Worm (Caenorhabditis elegans): ENCODE data around the gene mog-3.

Gene mog-3

ce11 chrIII:5294867-5295266, 13.5 kb upstream of the mog-3 start (continued):
- peak; percentile 79 for TF ChIP-seq gei-8 (GFP tag; optimal IDR thresholded peaks at IDR 0.05)
- no peak for TF ChIP-seq attf-4 (tag; optimal IDR thresholded peaks at IDR 0.05)
- TF ChIP-seq rbr-2 (tag; optimal IDR thresholded peaks at IDR 0.05) = peak; percentile 64
- TF ChIP-seq zfp-3 (GFP tag; conservative IDR thresholded peaks at IDR 0.05) = peak; percentile 79
- no peak for TF ChIP-seq daf-8 (GFP tag; IDR thresholded peaks at IDR 0.05)
- TF ChIP-seq unc-62 (GFP tag; optimal IDR thresholded peaks at IDR 0.05 in 1 of 2) = peak in 1 of 2 experiments; percentile 27
- no peak for TF ChIP-seq unc-62 (tag; optimal IDR thresholded peaks at IDR 0.05)
- TF ChIP-seq nhr-11 (tag; optimal IDR thresholded peaks at IDR 0.05) = peak; percentile 44
- TF ChIP-seq mxl-2 (GFP tag; conservative IDR thresholded peaks at IDR 0.05) = peak; percentile 80
- TF ChIP-seq mdl-1 (tag; optimal IDR thresholded peaks at IDR 0.05) = peak in 1 of 2 experiments; percentile 52
- TF ChIP-seq dve-1 (tag; optimal IDR thresholded peaks at IDR 0.05; ENCODE audit: insufficient read depth) = peak; percentile 50
- no peak for TF ChIP-seq ztf-11 (tag; optimal IDR thresholded peaks at IDR 0.05)
- TF ChIP-seq ztf-7 (tag; optimal IDR thresholded peaks at IDR 0.05) = no peak
- peak; percentile 57 for TF ChIP-seq nhr-102 (tag; optimal IDR thresholded peaks at IDR 0.05)
- TF ChIP-seq lsy-2 (tag; optimal IDR thresholded peaks at IDR 0.05) = no peak
- TF ChIP-seq lin-13 (GFP tag; optimal IDR thresholded peaks at IDR 0.05) = no peak
- TF ChIP-seq lin-38 (GFP tag; IDR thresholded peaks at IDR 0.05) = peak; percentile 83
- no peak for TF ChIP-seq unc-39 (tag; optimal IDR thresholded peaks at IDR 0.05)
- TF ChIP-seq skn-1 (tag; optimal IDR thresholded peaks at IDR 0.05) = no peak
- TF ChIP-seq F37D6.2 (tag; optimal IDR thresholded peaks at IDR 0.05) = peak; percentile 51
- 0 out of 2 replicates have a peak, but pooled peaks have one; percentile 80 for TF ChIP-seq Y75B8A.6 (GFP tag; IDR thresholded peaks at IDR 0.05)
- peak; percentile 78 for TF ChIP-seq nhr-42 (GFP tag; IDR thresholded peaks at IDR 0.05)
- TF ChIP-seq tag-97 (GFP tag; IDR thresholded peaks at IDR 0.05) = no peak
- TF ChIP-seq nhr-48 (tag; optimal IDR thresholded peaks at IDR 0.05) = peak; percentile 39
- TF ChIP-seq zip-2 (tag; optimal IDR thresholded peaks at IDR 0.05) = no peak
- peak; percentile 90 for TF ChIP-seq arid-1 (GFP tag; conservative IDR thresholded peaks at IDR 0.05)
- TF ChIP-seq D1046.2 (GFP tag; IDR thresholded peaks at IDR 0.05) = peak; percentile 81
- no peak for TF ChIP-seq egl-27 (tag; optimal IDR thresholded peaks at IDR 0.05)
- no peak for TF ChIP-seq set-16 (GFP tag; IDR thresholded peaks at IDR 0.05)
- TF ChIP-seq nhr-28 (tag; optimal IDR thresholded peaks at IDR 0.05) = peak; percentile 23
- peak; percentile 59 for TF ChIP-seq dmd-6 (GFP tag; IDR thresholded peaks at IDR 0.05)
- 0 out of 2 replicates have a peak, but pooled peaks have one; percentile 47 for TF ChIP-seq Y105C5A.15 (GFP tag; IDR thresholded peaks at IDR 0.05)
- no peak for TF ChIP-seq nhr-10 (tag; optimal IDR thresholded peaks at IDR 0.05)
- peak; percentile 82 for TF ChIP-seq sdz-12 (GFP tag; optimal IDR thresholded peaks at IDR 0.05)
- peak; percentile 96 for TF ChIP-seq lim-7 (GFP tag; IDR thresholded peaks at IDR 0.05)
- TF ChIP-seq ama-1 (optimal IDR thresholded peaks at IDR 0.05) = no peak
- peak; percentile 78 for TF ChIP-seq unc-130 (GFP tag; optimal IDR thresholded peaks at IDR 0.05)
- TF ChIP-seq nhr-41 (GFP tag; IDR thresholded peaks at IDR 0.05) = peak; percentile 65; the same call in 1 of the 2 replicates
- TF ChIP-seq nhr-25 (tag; optimal IDR thresholded peaks at IDR 0.05; ENCODE audit: borderline replicate concordance, insufficient read depth) = no peak
- TF ChIP-seq nhr-237 (tag; optimal IDR thresholded peaks at IDR 0.05) = no peak
- peak; percentile 92 for TF ChIP-seq daf-19 (GFP tag; conservative IDR thresholded peaks at IDR 0.05)
- peak; percentile 93 for TF ChIP-seq F26F4.8 (GFP tag; conservative IDR thresholded peaks at IDR 0.05)
- TF ChIP-seq nhr-77 (tag; optimal IDR thresholded peaks at IDR 0.05) = no peak
- TF ChIP-seq dpl-1 (GFP tag; optimal IDR thresholded peaks at IDR 0.05) = peak; percentile 18
- no peak for TF ChIP-seq lin-39 (tag; optimal IDR thresholded peaks at IDR 0.05)
- 0 out of 2 replicates have a peak, but pooled peaks have one; percentile 39 for TF ChIP-seq lin-29 (GFP tag; IDR thresholded peaks at IDR 0.05)
- no peak for TF ChIP-seq pqm-1 (tag; optimal IDR thresholded peaks at IDR 0.05)
- no peak for TF ChIP-seq hlh-11 (tag; optimal IDR thresholded peaks at IDR 0.05)
- no peak for TF ChIP-seq aly-2 (tag; optimal IDR thresholded peaks at IDR 0.05)
- TF ChIP-seq aha-1 (tag) = no peak
- no peak for TF ChIP-seq saeg-2 (GFP tag; IDR thresholded peaks at IDR 0.05)
- TF ChIP-seq dmd-9 (GFP tag; IDR thresholded peaks at IDR 0.05) = peak; percentile 65; the same call in 1 of the 2 replicates
- TF ChIP-seq Y48G9A.11 (GFP tag; IDR thresholded peaks at IDR 0.05) = peak; percentile 79
